Fruit fly (Drosophila melanogaster): Measurements from ENCODE around the gene drm.
A peak's percentile ranks its signal among the peaks of the same experiment; 100 is the strongest.

DNA sequence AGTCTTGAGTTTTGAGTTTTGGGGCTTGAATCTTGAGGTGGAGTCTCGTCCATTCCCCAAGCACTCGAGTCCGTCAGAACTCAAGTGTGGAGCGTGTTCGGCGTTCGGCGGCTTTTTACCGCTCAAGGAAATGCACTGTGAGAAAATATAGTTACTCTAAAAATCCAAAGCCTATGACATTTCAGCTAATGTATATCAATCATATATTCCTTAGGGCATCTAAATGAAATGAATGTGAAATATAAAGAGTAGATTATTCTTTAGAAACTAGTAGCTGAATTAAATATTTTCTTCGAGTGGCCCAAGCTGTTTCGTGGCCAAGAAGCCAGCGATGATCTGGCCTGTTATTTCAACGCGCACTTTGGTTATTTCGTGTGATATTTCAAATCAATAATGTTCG is 48.2 kb downstream of the drm start:
- no peak for TF ChIP-seq tai (GFP tag; optimal IDR thresholded peaks at IDR 0.05)
- TF ChIP-seq usp (GFP tag; optimal IDR thresholded peaks at IDR 0.05): no peak
- peak; percentile 13 for TF ChIP-seq psq (GFP tag; optimal IDR thresholded peaks at IDR 0.05)
- peak; percentile 61 for TF ChIP-seq OdsH (GFP tag; optimal IDR thresholded peaks at IDR 0.05)
- no peak for TF ChIP-seq jim (GFP tag; optimal IDR thresholded peaks at IDR 0.05)
- TF ChIP-seq lola (GFP tag; optimal IDR thresholded peaks at IDR 0.05): no peak
